Fruit fly (Drosophila melanogaster) whole organism, prepupa: ENCODE data around the gene CG7556.

ENCODE experiments used
- Blimp-1 ChIP-seq: fragments of 200-800 bp; sonication (Bioruptor generic); optimal IDR thresholded peaks from 3 replicates; lab custom pipeline; 2017; ENCODE audit warnings: missing biosample characterization, missing genetic modification characterization, mild to moderate bottlenecking, moderate library complexity, missing genetic modification reagents
- CG10631 ChIP-seq: fragments of 200-800 bp; sonication (Bioruptor generic); optimal IDR thresholded peaks from 2 replicates; lab custom pipeline; 2016; ENCODE audit warnings: missing biosample characterization, missing genetic modification characterization
- CG10669 ChIP-seq: fragments of 200-800 bp; sonication (Bioruptor generic); optimal IDR thresholded peaks from 3 replicates; lab custom pipeline; 2018; ENCODE audit warnings: missing biosample characterization, mild to moderate bottlenecking, missing genetic modification characterization, moderate library complexity
- CG11294 ChIP-seq: fragments of 200-800 bp; sonication (Bioruptor generic); IDR thresholded peaks from 2 replicates; pipeline ENCODE4 v1.3.6; 2022; ENCODE audit warnings: missing biosample characterization, missing genetic modification characterization
- CG11902 ChIP-seq: fragments of 200-800 bp; sonication (Bioruptor generic); optimal IDR thresholded peaks from 3 replicates; lab custom pipeline; 2016; ENCODE audit warnings: missing biosample characterization, missing genetic modification characterization
- CG15336 ChIP-seq: fragments of 200-800 bp; sonication (Bioruptor generic); IDR thresholded peaks from 2 replicates; pipeline ENCODE4 v1.3.6; 2022; ENCODE audit warnings: missing biosample characterization, missing genetic modification characterization
- CG1621 ChIP-seq: fragments of 200-800 bp; sonication (Bioruptor generic); optimal IDR thresholded peaks from 3 replicates; lab custom pipeline; 2018; ENCODE audit warnings: missing biosample characterization, mild to moderate bottlenecking, missing genetic modification characterization
- CG16779 ChIP-seq: fragments of 200-800 bp; sonication (Bioruptor generic); optimal IDR thresholded peaks from 3 replicates; lab custom pipeline; 2017; ENCODE audit warnings: missing biosample characterization, mild to moderate bottlenecking, missing genetic modification characterization
- CG3032 ChIP-seq: fragments of 200-800 bp; optimal IDR thresholded peaks from 2 replicates; lab custom pipeline; 2019; ENCODE audit warnings: missing biosample characterization, mild to moderate bottlenecking, missing genetic modification characterization, moderate library complexity
- CG31627 ChIP-seq: fragments of 200-800 bp; sonication (Bioruptor generic); optimal IDR thresholded peaks from 3 replicates; lab custom pipeline; 2016; ENCODE audit warnings: missing biosample characterization, missing genetic modification characterization
- CG32006 ChIP-seq: fragments of 200-800 bp; sonication (Bioruptor generic); optimal IDR thresholded peaks from 3 replicates; lab custom pipeline; 2017; ENCODE audit warnings: missing biosample characterization, mild to moderate bottlenecking, missing genetic modification characterization
- CG34406 ChIP-seq: fragments of 200-800 bp; sonication (Bioruptor generic); optimal IDR thresholded peaks from 3 replicates; lab custom pipeline; 2016; ENCODE audit warnings: missing biosample characterization, missing genetic modification characterization
- CG3919 ChIP-seq: fragments of 200-800 bp; sonication (Bioruptor generic); optimal IDR thresholded peaks from 3 replicates; lab custom pipeline; 2016; ENCODE audit warnings: missing biosample characterization, missing genetic modification characterization
- CG4318 ChIP-seq: fragments of 200-800 bp; sonication (Bioruptor generic); optimal IDR thresholded peaks from 3 replicates; lab custom pipeline; 2017; ENCODE audit warnings: missing biosample characterization, mild to moderate bottlenecking, missing genetic modification characterization
- CG6163 ChIP-seq: fragments of 200-800 bp; sonication (Bioruptor generic); IDR thresholded peaks from 3 replicates; pipeline ENCODE4 v1.3.6; 2022; ENCODE audit warnings: missing biosample characterization, missing genetic modification characterization
- CG6276 ChIP-seq: fragments of 200-800 bp; sonication (Bioruptor generic); optimal IDR thresholded peaks from 2 replicates; lab custom pipeline; 2017; ENCODE audit warnings: missing biosample characterization, mild to moderate bottlenecking, missing genetic modification characterization
- CG6808 ChIP-seq: fragments of 200-800 bp; sonication (Bioruptor generic); optimal IDR thresholded peaks from 3 replicates; lab custom pipeline; 2017; ENCODE audit warnings: missing biosample characterization, missing genetic modification characterization, mild to moderate bottlenecking, moderate library complexity, missing genetic modification reagents
- CG7368 ChIP-seq: fragments of 200-800 bp; sonication (Bioruptor generic); optimal IDR thresholded peaks from 3 replicates; lab custom pipeline; 2016; ENCODE audit warnings: missing biosample characterization, missing genetic modification characterization
- CG8119 ChIP-seq: fragments of 200-800 bp; sonication (Bioruptor generic); IDR thresholded peaks from 3 replicates; pipeline ENCODE4 v1.3.6; 2022; ENCODE audit warnings: missing biosample characterization, missing genetic modification characterization
- CG8319 ChIP-seq: fragments of 200-800 bp; sonication (Bioruptor generic); optimal IDR thresholded peaks from 3 replicates; lab custom pipeline; 2016; ENCODE audit warnings: missing biosample characterization, missing genetic modification characterization
- CG8632 ChIP-seq: fragments of 200-800 bp; sonication (Bioruptor generic); optimal IDR thresholded peaks from 3 replicates; lab custom pipeline; 2016; ENCODE audit warnings: missing biosample characterization, missing genetic modification characterization
- Eip75B ChIP-seq: fragments of 200-800 bp; sonication (Bioruptor generic); optimal IDR thresholded peaks from 3 replicates; lab custom pipeline; 2016; ENCODE audit warnings: missing biosample characterization, missing genetic modification characterization
- Eip78C ChIP-seq: fragments of 200-800 bp; sonication (Bioruptor generic); peaks from one replicate; lab custom pipeline; 2016; ENCODE audit warnings: missing biosample characterization, missing genetic modification characterization
- Eip93F ChIP-seq: fragments of 200-800 bp; sonication (Bioruptor generic); optimal IDR thresholded peaks from 2 replicates; lab custom pipeline; 2016; ENCODE audit warnings: missing biosample characterization, mild to moderate bottlenecking, missing genetic modification characterization
- Ets21C ChIP-seq: fragments of 200-800 bp; sonication (Bioruptor generic); optimal IDR thresholded peaks from 3 replicates; lab custom pipeline; 2016; ENCODE audit warnings: missing biosample characterization, missing genetic modification characterization
- Ets96B ChIP-seq: fragments of 200-800 bp; optimal IDR thresholded peaks from 2 replicates; lab custom pipeline; 2019; ENCODE audit warnings: missing biosample characterization, mild to moderate bottlenecking, missing genetic modification characterization, moderate library complexity
- Gug ChIP-seq: fragments of 200-800 bp; sonication (Bioruptor generic); IDR thresholded peaks from 2 replicates; pipeline ENCODE4 v1.3.6; 2022; ENCODE audit warnings: missing biosample characterization, missing genetic modification characterization
- Lpt ChIP-seq: fragments of 200-800 bp; sonication (Bioruptor generic); optimal IDR thresholded peaks from 3 replicates; lab custom pipeline; 2016; ENCODE audit warnings: missing biosample characterization, missing genetic modification characterization
- OdsH ChIP-seq: fragments of 200-800 bp; sonication (Bioruptor generic); optimal IDR thresholded peaks from 3 replicates; lab custom pipeline; 2016; ENCODE audit warnings: missing biosample characterization, missing genetic modification characterization
- Smox ChIP-seq: fragments of 200-800 bp; sonication (Bioruptor generic); optimal IDR thresholded peaks from 3 replicates; lab custom pipeline; 2016; ENCODE audit warnings: missing biosample characterization, missing genetic modification characterization
- Sox102F ChIP-seq: fragments of 200-800 bp; sonication (Bioruptor generic); optimal IDR thresholded peaks from 2 replicates; lab custom pipeline; 2016; ENCODE audit warnings: missing biosample characterization, mild to moderate bottlenecking, missing genetic modification characterization
- Sox14 ChIP-seq: fragments of 200-800 bp; sonication (Bioruptor generic); optimal IDR thresholded peaks from 3 replicates; lab custom pipeline; 2016; ENCODE audit warnings: missing biosample characterization, missing genetic modification characterization
- Sox15 ChIP-seq: fragments of 200-800 bp; sonication (Bioruptor generic); optimal IDR thresholded peaks from 3 replicates; lab custom pipeline; 2016; ENCODE audit warnings: missing biosample characterization, missing genetic modification characterization
- achi ChIP-seq: fragments of 200-800 bp; sonication (Bioruptor generic); optimal IDR thresholded peaks from 3 replicates; lab custom pipeline; 2016; ENCODE audit warnings: missing biosample characterization, missing genetic modification characterization
- cyc ChIP-seq: fragments of 200-800 bp; sonication (Bioruptor generic); optimal IDR thresholded peaks from 3 replicates; lab custom pipeline; 2016; ENCODE audit warnings: missing biosample characterization, missing genetic modification characterization
- dac ChIP-seq: fragments of 200-800 bp; sonication (Bioruptor generic); optimal IDR thresholded peaks from 2 replicates; lab custom pipeline; 2017; ENCODE audit warnings: missing biosample characterization, mild to moderate bottlenecking, missing genetic modification characterization
- esn ChIP-seq: fragments of 200-800 bp; sonication (Bioruptor generic); optimal IDR thresholded peaks from 2 replicates; lab custom pipeline; 2016; ENCODE audit warnings: missing biosample characterization, mild to moderate bottlenecking, missing genetic modification characterization, moderate library complexity
- fd59A ChIP-seq: fragments of 200-800 bp; sonication (Bioruptor generic); optimal IDR thresholded peaks from 2 replicates; lab custom pipeline; 2017; ENCODE audit warnings: missing biosample characterization, mild to moderate bottlenecking, missing genetic modification characterization, missing genetic modification reagents
- fd85E ChIP-seq: fragments of 200-800 bp; sonication (Bioruptor generic); optimal IDR thresholded peaks from 3 replicates; lab custom pipeline; 2016; ENCODE audit warnings: missing biosample characterization, missing genetic modification characterization
- fkh ChIP-seq: fragments of 200-800 bp; sonication (Bioruptor generic); optimal IDR thresholded peaks from 3 replicates; lab custom pipeline; 2017; ENCODE audit warnings: missing biosample characterization, mild to moderate bottlenecking, missing genetic modification characterization, moderate library complexity
- lz ChIP-seq: fragments of 200-800 bp; sonication (Bioruptor generic); optimal IDR thresholded peaks from 3 replicates; lab custom pipeline; 2016; ENCODE audit warnings: missing biosample characterization, missing genetic modification characterization
- net ChIP-seq: fragments of 200-800 bp; sonication (Bioruptor generic); optimal IDR thresholded peaks from 3 replicates; lab custom pipeline; 2016; ENCODE audit warnings: missing biosample characterization, missing genetic modification characterization
- salr ChIP-seq, 2 experiments: fragments of 200-800 bp; sonication (Bioruptor generic); optimal IDR thresholded peaks; 3 replicates each; lab custom pipeline; 2016 to 2018; ENCODE audit warnings: missing biosample characterization in 2 of 2, missing genetic modification characterization in 2 of 2, mild to moderate bottlenecking in 1 of 2
- svp ChIP-seq: fragments of 200-800 bp; sonication (Bioruptor generic); peaks from one replicate; lab custom pipeline; 2016; ENCODE audit warnings: missing biosample characterization, missing genetic modification characterization
- vri ChIP-seq: fragments of 200-800 bp; sonication (Bioruptor generic); optimal IDR thresholded peaks from 3 replicates; lab custom pipeline; 2016; ENCODE audit warnings: missing biosample characterization, mild to moderate bottlenecking, missing genetic modification characterization

CG7556 gene

DNA sequence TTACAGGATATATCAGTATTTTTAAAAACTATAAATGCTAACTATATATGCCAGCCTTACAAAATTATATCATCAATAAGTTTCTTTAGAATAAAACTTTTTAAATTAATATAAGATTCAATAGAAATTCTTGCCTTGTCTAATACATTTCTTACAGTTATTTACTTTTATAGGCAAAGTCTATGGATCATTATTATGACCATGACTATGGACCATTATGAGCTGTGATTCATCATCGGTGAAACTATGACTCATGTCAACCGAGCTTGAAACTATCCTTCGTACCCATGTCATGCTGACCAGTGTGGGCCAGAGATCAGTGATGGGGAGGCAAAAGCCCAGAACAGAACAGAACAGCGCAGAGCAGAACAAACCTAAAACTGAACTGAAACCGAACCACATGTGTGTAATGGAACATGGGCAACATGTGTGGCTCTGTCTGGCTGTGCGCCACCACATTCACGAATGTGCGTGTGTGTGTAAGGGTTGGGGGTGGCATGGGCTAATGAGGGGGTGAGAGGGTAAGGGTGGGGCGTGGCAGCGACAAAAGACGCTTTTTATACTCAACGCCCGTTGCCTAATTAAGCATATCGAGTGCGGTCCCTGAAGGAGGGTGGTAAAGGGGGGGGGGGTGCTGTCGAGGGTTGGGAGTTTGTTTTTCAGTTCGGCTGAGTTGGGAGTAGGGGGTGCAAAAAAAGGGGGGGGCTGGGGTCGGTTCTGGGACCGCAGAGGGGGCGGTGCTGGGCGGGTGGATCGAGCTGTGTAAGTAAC is 20.9 kb downstream of the CG7556 start (continued):
- TF ChIP-seq Smox (GFP tag; lab: Kevin White, UChicago) (no peak), CG34406 (no peak), CG11294 (GFP tag; lab: Robert Waterston, UW) (no peak), fd85E (no peak), CG6163 (GFP tag; lab: Robert Waterston, UW) (no peak), Eip93F (no peak), Eip75B (GFP tag; lab: Kevin White, UChicago) (no peak), Gug (GFP tag; lab: Robert Waterston, UW) (no peak), CG8319 (no peak), CG8119 (GFP tag; lab: Robert Waterston, UW) (no peak), CG31627 (GFP tag; lab: Kevin White, UChicago) (no peak), OdsH (GFP tag; lab: Kevin White, UChicago) (no peak), CG4318 (GFP tag; lab: Kevin White, UChicago) (no peak), vri (GFP tag; lab: Kevin White, UChicago) (no peak), dac (no peak), CG32006 (peak; percentile 28), CG16779 (tag; lab: Kevin White, UChicago) (no peak), CG10631 (GFP tag; lab: Kevin White, UChicago) (peak; percentile 7), CG3919 (GFP tag; lab: Kevin White, UChicago) (no peak), esn (GFP tag; lab: Kevin White, UChicago) (no peak)

DNA sequence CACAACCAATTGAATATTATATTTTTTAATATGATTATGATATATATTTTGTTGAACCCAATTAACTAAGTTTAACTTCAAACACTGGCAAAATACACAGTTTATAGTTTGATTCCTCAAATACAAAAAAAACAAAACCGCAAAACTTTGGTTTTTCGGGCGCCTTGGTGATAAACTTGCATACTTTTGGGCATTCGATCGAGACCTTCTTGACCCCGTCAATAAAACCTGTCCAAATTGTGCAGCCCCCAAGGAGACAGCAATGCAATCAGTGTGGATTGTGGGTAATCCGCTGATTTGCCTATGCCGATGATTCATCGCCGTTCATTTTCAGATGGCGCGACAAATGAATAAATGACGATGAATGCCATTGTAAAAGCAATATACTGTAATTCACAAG is 22.2 kb downstream of the CG7556 start:
- TF ChIP-seq svp: peak; percentile 94
- TF ChIP-seq cyc (GFP tag; lab: Kevin White, UChicago): no peak

DNA sequence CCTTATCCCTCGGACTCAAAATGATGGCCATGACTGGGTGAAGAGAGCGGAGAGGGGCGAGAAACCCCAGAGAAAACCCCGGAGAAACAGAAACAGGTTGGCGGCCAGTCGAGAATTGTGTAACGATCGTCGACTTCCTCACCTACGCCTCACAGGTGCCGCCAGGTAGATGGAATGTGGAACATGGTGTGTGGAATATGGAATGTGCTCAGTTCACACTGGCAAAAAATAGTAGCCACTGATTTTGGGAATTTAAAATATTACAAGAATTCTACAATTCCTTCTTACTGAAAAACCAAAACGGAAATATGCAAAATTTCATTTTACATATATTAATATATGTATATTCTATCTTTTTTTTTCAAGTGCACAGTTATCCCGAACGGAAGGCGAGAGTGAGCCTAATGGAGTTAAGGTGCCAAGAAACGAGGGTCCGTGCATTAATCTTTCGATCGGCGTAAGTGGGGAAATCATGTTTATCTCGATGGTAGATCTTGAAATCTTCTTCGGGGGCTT is 23.6 kb downstream of the CG7556 start:
- TF ChIP-seq CG6808 (GFP tag; lab: Kevin White, UChicago): peak; percentile 89
- peak; percentile 75 for TF ChIP-seq cyc (GFP tag; lab: Kevin White, UChicago)
- TF ChIP-seq Eip75B (GFP tag; lab: Kevin White, UChicago): peak; percentile 85
- TF ChIP-seq Ets96B (tag; lab: Kevin White, UChicago): peak; percentile 89
- peak; percentile 68 to 75 for TF ChIP-seq salr (GFP tag; optimal IDR thresholded peaks at IDR 0.05; lab: Kevin White, UChicago)
- peak; percentile 73 for TF ChIP-seq CG11902 (GFP tag; lab: Kevin White, UChicago)
- TF ChIP-seq Ets21C (GFP tag; lab: Kevin White, UChicago): peak; percentile 52
- peak; percentile 83 for TF ChIP-seq CG1621 (tag; lab: Kevin White, UChicago)
- TF ChIP-seq CG34406: peak; percentile 88
- peak; percentile 81 for TF ChIP-seq fd59A (GFP tag; lab: Kevin White, UChicago)
- peak; percentile 68 for TF ChIP-seq CG6276 (GFP tag; lab: Kevin White, UChicago)
- TF ChIP-seq CG11294 (GFP tag; lab: Robert Waterston, UW): 0 out of 2 replicates have a peak, but pooled peaks have one; percentile 63
- peak; percentile 80 for TF ChIP-seq CG32006
- peak; percentile 90 for TF ChIP-seq CG8632 (GFP tag; lab: Kevin White, UChicago)
- TF ChIP-seq Sox14 (GFP tag; lab: Kevin White, UChicago): peak; percentile 73
- TF ChIP-seq dac: no peak
- peak; percentile 87 for TF ChIP-seq CG3032 (tag; lab: Kevin White, UChicago)
- TF ChIP-seq Lpt: peak; percentile 78
- peak; percentile 91 for TF ChIP-seq Blimp-1 (GFP tag; lab: Kevin White, UChicago)
- peak; percentile 84 for TF ChIP-seq Sox102F (GFP tag; lab: Kevin White, UChicago)
- peak; percentile 88 for TF ChIP-seq CG10669 (GFP tag; lab: Kevin White, UChicago)
- TF ChIP-seq CG16779 (tag; lab: Kevin White, UChicago): peak; percentile 75
- TF ChIP-seq Sox15 (GFP tag; lab: Kevin White, UChicago): peak; percentile 61
- TF ChIP-seq lz (GFP tag; lab: Kevin White, UChicago): peak; percentile 72
- no peak for TF ChIP-seq fkh
- TF ChIP-seq OdsH (GFP tag; lab: Kevin White, UChicago): peak; percentile 86
- TF ChIP-seq Eip78C: peak; percentile 92
- peak; percentile 73 for TF ChIP-seq CG8319
- TF ChIP-seq Eip93F: peak; percentile 63
- peak; percentile 82 for TF ChIP-seq CG15336 (GFP tag; lab: Robert Waterston, UW)
- TF ChIP-seq CG7368 (GFP tag; lab: Kevin White, UChicago): peak; percentile 84
- TF ChIP-seq CG3919 (GFP tag; lab: Kevin White, UChicago): peak; percentile 89
- peak; percentile 84 for TF ChIP-seq net (GFP tag; lab: Kevin White, UChicago)
- peak; percentile 64 for TF ChIP-seq CG31627 (GFP tag; lab: Kevin White, UChicago)
- peak; percentile 89 for TF ChIP-seq achi (GFP tag; lab: Kevin White, UChicago)
